Worm (Caenorhabditis elegans) whole organism, young adult: ENCODE measurements around the gene cdc-48.1.
A peak's percentile ranks its signal among the peaks of the same experiment; 100 is the strongest.

Experiments
- B0035.1 ChIP-seq: sonication (generic microtip); optimal IDR thresholded peaks from 2 replicates; lab custom pipeline; 2016; ENCODE audit warnings: missing genetic modification characterization, mild to moderate bottlenecking, missing compliant biosample characterization, missing genotype, missing genetic modification reagents
- B0261.1 ChIP-seq: sonication (generic microtip); optimal IDR thresholded peaks from 2 replicates; lab custom pipeline; 2016; ENCODE audit warnings: mild to moderate bottlenecking, missing genetic modification characterization, moderate library complexity, missing compliant biosample characterization
- F23B12.7 ChIP-seq: sonication (generic microtip); optimal IDR thresholded peaks from 2 replicates; lab custom pipeline; 2017; ENCODE audit warnings: missing genetic modification characterization, mild to moderate bottlenecking, missing compliant biosample characterization, antibody characterized with exemption, moderate library complexity; ENCODE audit not compliant: insufficient read depth
- F55B11.4 ChIP-seq: sonication (generic microtip); optimal IDR thresholded peaks from 2 replicates; lab custom pipeline; 2016; ENCODE audit warnings: missing compliant biosample characterization, missing genetic modification characterization, borderline replicate concordance; ENCODE audit not compliant: insufficient read depth
- Y53G8AR.9 ChIP-seq: fragments of 200-800 bp; sonication (Bioruptor generic); conservative IDR thresholded peaks from 2 replicates; pipeline ENCODE4 v1.3.6; 2022; ENCODE audit warnings: missing genetic modification reagents, missing genetic modification characterization, missing compliant biosample characterization
- Y79H2A.3 ChIP-seq: fragments of 200-800 bp; sonication (Bioruptor generic); conservative IDR thresholded peaks from 2 replicates; pipeline ENCODE4 v1.3.6; 2022; ENCODE audit warnings: missing genetic modification reagents, missing genetic modification characterization, missing compliant biosample characterization
- ZK185.1 ChIP-seq: sonication (generic microtip); optimal IDR thresholded peaks from 2 replicates; lab custom pipeline; 2016; ENCODE audit warnings: mild to moderate bottlenecking, missing genetic modification characterization, missing compliant biosample characterization; ENCODE audit not compliant: poor library complexity, severe bottlenecking
- ama-1 ChIP-seq, 3 experiments: fragments of 150-350 bp in 1 of 3; sonication (generic microtip) in 2 of 3; optimal IDR thresholded peaks; 2 replicates each; lab custom pipeline; 2014 to 2018; ENCODE audit warnings: missing biosample characterization in 2 of 3, missing genetic modification characterization in 2 of 3, missing genetic modification reagents in 2 of 3
- aptf-3 ChIP-seq: fragments of 200-800 bp; sonication (Bioruptor generic); IDR thresholded peaks from 2 replicates; pipeline ENCODE4 v1.3.6; 2022; ENCODE audit warnings: missing genetic modification characterization, missing compliant biosample characterization
- atf-7 ChIP-seq: sonication (generic microtip); optimal IDR thresholded peaks from 2 replicates; lab custom pipeline; 2017; ENCODE audit warnings: mild to moderate bottlenecking, missing genetic modification characterization, missing compliant biosample characterization
- ccch-3 ChIP-seq: fragments of 200-800 bp; sonication (Bioruptor generic); optimal IDR thresholded peaks from 2 replicates; lab custom pipeline; 2018; ENCODE audit warnings: mild to moderate bottlenecking, missing genetic modification characterization, missing compliant biosample characterization
- cebp-2 ChIP-seq: fragments of 200-800 bp; sonication (Bioruptor generic); IDR thresholded peaks from 2 replicates; pipeline ENCODE4 v1.3.6; 2022; ENCODE audit warnings: missing genetic modification characterization, missing compliant biosample characterization
- die-1 ChIP-seq: sonication (generic microtip); optimal IDR thresholded peaks from 2 replicates; lab custom pipeline; 2016; ENCODE audit warnings: missing genotype, mild to moderate bottlenecking, missing genetic modification characterization, missing compliant biosample characterization
- efl-1 ChIP-seq: fragments of 150-350 bp; optimal IDR thresholded peaks from 2 replicates; lab custom pipeline; 2014; ENCODE audit warnings: missing biosample characterization, missing genetic modification reagents, missing genetic modification characterization
- egl-44 ChIP-seq: fragments of 200-800 bp; sonication (Bioruptor generic); IDR thresholded peaks from 2 replicates; pipeline ENCODE4 v1.3.6; 2022; ENCODE audit warnings: missing genetic modification reagents, missing genetic modification characterization, missing compliant biosample characterization
- ets-4 ChIP-seq: fragments of 200-800 bp; sonication (Bioruptor generic); optimal IDR thresholded peaks from 2 replicates; lab custom pipeline; 2018; ENCODE audit warnings: mild to moderate bottlenecking, missing genetic modification characterization, missing compliant biosample characterization
- fkh-3 ChIP-seq: sonication (generic microtip); optimal IDR thresholded peaks from 2 replicates; lab custom pipeline; 2016; ENCODE audit warnings: mild to moderate bottlenecking, missing genetic modification characterization, missing compliant biosample characterization
- hmg-1.2 ChIP-seq: fragments of 200-800 bp; sonication (Bioruptor generic); IDR thresholded peaks from 2 replicates; pipeline ENCODE4 v1.3.6; 2022; ENCODE audit warnings: missing genetic modification reagents, missing genetic modification characterization, missing compliant biosample characterization
- hsf-1 ChIP-seq: fragments of 200-800 bp; sonication (Bioruptor generic); IDR thresholded peaks from 2 replicates; pipeline ENCODE4 v1.3.6; 2022; ENCODE audit warnings: missing genetic modification reagents, missing genetic modification characterization, missing compliant biosample characterization
- lag-1 ChIP-seq: fragments of 200-800 bp; sonication (Bioruptor generic); IDR thresholded peaks from 2 replicates; pipeline ENCODE4 v1.3.6; 2022; ENCODE audit warnings: missing genetic modification reagents, missing genetic modification characterization, missing compliant biosample characterization
- let-607 ChIP-seq, 2 experiments: fragments of 200-800 bp in 1 of 2; sonication (Bioruptor generic) in 1 of 2; sonication (generic microtip) in 1 of 2; optimal IDR thresholded peaks; 2 replicates each; lab custom pipeline; 2016 to 2018; ENCODE audit warnings: mild to moderate bottlenecking in 2 of 2, missing compliant biosample characterization in 2 of 2, missing genetic modification characterization in 2 of 2, moderate library complexity in 2 of 2, missing genotype in 1 of 2
- lin-26 ChIP-seq: fragments of 200-800 bp; sonication (Bioruptor generic); IDR thresholded peaks from 2 replicates; pipeline ENCODE4 v1.3.6; 2022; ENCODE audit warnings: missing genetic modification reagents, missing genetic modification characterization, missing compliant biosample characterization
- lin-35 ChIP-seq, 3 experiments: fragments of 150-350 bp in 2 of 3; sonication (generic microtip) in 1 of 3; optimal IDR thresholded peaks; 2 replicates each; lab custom pipeline; 2014 to 2018; ENCODE audit warnings: missing biosample characterization in 3 of 3, missing genetic modification characterization in 3 of 3, missing genetic modification reagents in 3 of 3
- lin-54 ChIP-seq: fragments of 200-800 bp; sonication (Bioruptor generic); optimal IDR thresholded peaks from 2 replicates; lab custom pipeline; 2018; ENCODE audit warnings: mild to moderate bottlenecking, missing genetic modification characterization, missing compliant biosample characterization
- lsl-1 ChIP-seq: fragments of 200-800 bp; sonication (Bioruptor generic); optimal IDR thresholded peaks from 2 replicates; lab custom pipeline; 2018; ENCODE audit warnings: mild to moderate bottlenecking, missing genetic modification characterization, moderate library complexity, missing compliant biosample characterization
- madf-6 ChIP-seq: fragments of 200-800 bp; sonication (Bioruptor generic); IDR thresholded peaks from 2 replicates; pipeline ENCODE4 v1.3.6; 2022; ENCODE audit warnings: missing genetic modification reagents, missing genetic modification characterization, missing compliant biosample characterization
- mcd-1 ChIP-seq: fragments of 200-800 bp; sonication (Bioruptor generic); IDR thresholded peaks from 2 replicates; pipeline ENCODE4 v1.3.6; 2022; ENCODE audit warnings: missing genetic modification reagents, missing genetic modification characterization, missing compliant biosample characterization
- mel-28 ChIP-seq: sonication (generic microtip); optimal IDR thresholded peaks from 2 replicates; lab custom pipeline; 2016; ENCODE audit warnings: borderline replicate concordance, mild to moderate bottlenecking, missing genetic modification characterization, missing compliant biosample characterization
- nfya-1 ChIP-seq: sonication (generic microtip); optimal IDR thresholded peaks from 2 replicates; lab custom pipeline; 2017; ENCODE audit warnings: antibody characterized with exemption, missing compliant biosample characterization, missing genetic modification characterization, borderline replicate concordance; ENCODE audit not compliant: insufficient read depth
- rcor-1 ChIP-seq: fragments of 200-800 bp; sonication (Bioruptor generic); IDR thresholded peaks from 2 replicates; pipeline ENCODE4 v1.3.6; 2022; ENCODE audit warnings: missing genetic modification reagents, missing genetic modification characterization, missing compliant biosample characterization
- rpc-1 ChIP-seq, 2 experiments: fragments of 150-350 bp in 1 of 2; sonication (generic microtip) in 1 of 2; optimal IDR thresholded peaks; 2 replicates each; lab custom pipeline; 2014 to 2018; ENCODE audit warnings: missing biosample characterization in 1 of 2, missing genetic modification characterization in 1 of 2, missing genetic modification reagents in 1 of 2, missing genotype in 1 of 2
- snpc-1.3 ChIP-seq: sonication (generic microtip); optimal IDR thresholded peaks from 2 replicates; lab custom pipeline; 2017; ENCODE audit warnings: missing genetic modification characterization, mild to moderate bottlenecking, missing compliant biosample characterization, antibody characterized with exemption, moderate library complexity, missing genotype, missing genetic modification reagents; ENCODE audit not compliant: insufficient read depth
- snpc-4 ChIP-seq, 5 experiments: fragments of 150-350 bp in 1 of 5; sonication (generic microtip) in 4 of 5; optimal IDR thresholded peaks; 2 replicates each; lab custom pipeline; 2014 to 2018; ENCODE audit warnings: missing genetic modification characterization in 5 of 5, missing biosample characterization in 3 of 5, antibody characterized with exemption in 2 of 5, mild to moderate bottlenecking in 2 of 5, missing compliant biosample characterization in 2 of 5, missing genotype in 2 of 5, moderate library complexity in 2 of 5, missing genetic modification reagents in 1 of 5
- sptf-2 ChIP-seq: fragments of 200-800 bp; sonication (Bioruptor generic); optimal IDR thresholded peaks from 2 replicates; lab custom pipeline; 2018; ENCODE audit warnings: mild to moderate bottlenecking, missing genetic modification characterization, missing compliant biosample characterization
- tbp1 ChIP-seq: fragments of 200-800 bp; sonication (Bioruptor generic); optimal IDR thresholded peaks from 2 replicates; lab custom pipeline; 2018; ENCODE audit warnings: mild to moderate bottlenecking, missing genetic modification characterization, missing compliant biosample characterization
- tlf-1 ChIP-seq: fragments of 200-800 bp; sonication (Bioruptor generic); optimal IDR thresholded peaks from 2 replicates; lab custom pipeline; 2018; ENCODE audit warnings: mild to moderate bottlenecking, missing genetic modification characterization, missing compliant biosample characterization
- zfh-2 ChIP-seq: fragments of 200-800 bp; sonication (Bioruptor generic); conservative IDR thresholded peaks from 2 replicates; pipeline ENCODE4 v1.3.6; 2022; ENCODE audit warnings: missing genetic modification reagents, missing genetic modification characterization, missing compliant biosample characterization
- zim-3 ChIP-seq: sonication (generic microtip); optimal IDR thresholded peaks from 2 replicates; lab custom pipeline; 2017; ENCODE audit warnings: mild to moderate bottlenecking, missing genetic modification characterization, moderate library complexity, missing compliant biosample characterization
- ztf-22 ChIP-seq: fragments of 200-800 bp; sonication (Bioruptor generic); optimal IDR thresholded peaks from 2 replicates; lab custom pipeline; 2018; ENCODE audit warnings: mild to moderate bottlenecking, missing genetic modification characterization, moderate library complexity, missing compliant biosample characterization
- ztf-26 ChIP-seq: sonication (generic microtip); optimal IDR thresholded peaks from 2 replicates; lab custom pipeline; 2017; ENCODE audit warnings: missing genetic modification characterization, missing compliant biosample characterization
- ztf-6 ChIP-seq: fragments of 200-800 bp; sonication (Bioruptor generic); IDR thresholded peaks from 2 replicates; pipeline ENCODE4 v1.3.6; 2022; ENCODE audit warnings: missing genetic modification reagents, missing genetic modification characterization, missing compliant biosample characterization

Gene cdc-48.1

DNA sequence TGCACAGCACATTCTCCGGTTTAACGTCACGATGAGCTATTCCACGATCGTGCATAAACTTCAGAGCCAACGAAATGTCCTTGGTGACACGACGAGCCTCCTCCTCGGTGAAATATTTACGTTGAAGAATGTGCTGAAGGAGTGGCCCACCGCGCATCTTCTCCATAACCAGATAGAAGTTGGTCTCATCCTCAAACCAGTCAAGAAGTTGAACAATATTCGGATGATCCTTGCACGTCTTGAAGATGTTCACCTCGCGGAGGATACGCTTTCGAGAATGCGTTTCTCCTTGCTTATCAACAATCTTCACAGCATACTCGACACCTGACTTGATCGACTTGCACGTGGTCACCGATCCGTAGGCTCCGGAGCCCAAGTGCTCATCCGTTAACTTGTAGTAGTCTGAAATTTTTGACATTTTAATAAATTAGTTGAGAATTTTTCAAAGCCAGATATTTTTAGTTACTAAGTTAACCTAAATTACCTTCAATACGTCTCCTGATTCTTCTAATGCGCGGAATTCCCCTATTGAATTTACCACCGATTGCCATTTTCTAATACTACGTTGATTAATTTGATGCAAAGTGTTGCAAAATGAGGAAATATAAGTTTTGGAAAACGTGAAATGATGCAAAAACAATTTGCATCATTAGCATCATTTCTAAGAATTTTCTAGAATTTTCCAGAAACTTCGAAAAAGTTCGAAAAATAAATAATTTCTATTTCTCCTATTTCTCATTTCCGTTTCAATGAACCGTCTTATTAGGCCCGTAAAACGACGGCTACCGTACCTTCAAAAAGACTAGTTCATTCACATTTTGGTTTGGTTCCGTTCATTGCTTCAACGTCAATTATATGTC is 17.1 kb downstream of the cdc-48.1 start (continued):
- TF ChIP-seq ccch-3 (GFP tag; lab: Kevin White, UChicago): no peak
- TF ChIP-seq fkh-3 (tag; lab: Kevin White, UChicago): peak; percentile 55
- no peak for TF ChIP-seq ztf-6
- no peak for TF ChIP-seq zim-3
- TF ChIP-seq atf-7: peak; percentile 42

DNA sequence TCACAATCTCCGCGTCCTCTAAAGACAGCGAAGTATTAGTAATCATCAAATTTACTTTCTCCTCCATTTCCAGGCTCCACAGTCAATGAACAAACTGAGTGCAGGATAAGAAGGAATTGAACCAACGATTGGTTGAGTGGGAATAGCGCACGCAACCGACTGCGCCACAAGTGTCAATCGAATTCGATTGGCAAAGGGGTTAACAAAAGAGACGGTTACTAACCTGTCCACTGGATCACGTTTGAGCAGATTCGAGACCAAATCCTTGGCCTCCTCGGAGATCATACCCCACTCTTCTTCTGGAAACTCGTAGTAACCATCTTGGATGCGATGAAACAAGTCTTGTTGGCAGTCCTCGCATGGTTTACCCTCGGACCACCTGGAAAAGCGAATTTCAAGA is 18.0 kb downstream of the cdc-48.1 start:
- TF ChIP-seq rcor-1 (GFP tag; lab: Robert Waterston, UW) (no peak), Y79H2A.3 (GFP tag; lab: Robert Waterston, UW) (peak; percentile 61; the same call in 1 of the 2 replicates), mel-28 (tag; lab: Kevin White, UChicago) (no peak), tbp1 (peak; percentile 87), ztf-22 (GFP tag; lab: Kevin White, UChicago) (no peak), aptf-3 (GFP tag; lab: Robert Waterston, UW) (peak; percentile 39; the same call in 1 of the 2 replicates), tlf-1 (GFP tag; lab: Kevin White, UChicago) (no peak), B0035.1 (peak; percentile 13), ztf-6 (0 out of 2 replicates have a peak, but pooled peaks have one; percentile 48), zfh-2 (GFP tag; lab: Robert Waterston, UW) (no peak), mcd-1 (GFP tag; lab: Robert Waterston, UW) (no peak), lsl-1 (GFP tag; lab: Kevin White, UChicago) (peak; percentile 6), hsf-1 (GFP tag; lab: Robert Waterston, UW) (no peak), efl-1 (no peak), ama-1 (optimal IDR thresholded peaks at IDR 0.05; lab: Kevin White, UChicago) (peak; percentile 93), ama-1 (GFP tag; optimal IDR thresholded peaks at IDR 0.05; lab: Kevin White, UChicago) (no peak), Y53G8AR.9 (GFP tag; lab: Robert Waterston, UW) (peak; percentile 30; the same call in 1 of the 2 replicates), fkh-3 (tag; lab: Kevin White, UChicago) (no peak), lin-35 (GFP tag; optimal IDR thresholded peaks at IDR 0.05; lab: Kevin White, UChicago) (peak in 1 of 3 experiments; percentile 43), egl-44 (GFP tag; lab: Robert Waterston, UW) (no peak; the same call in 1 of the 2 replicates), F55B11.4 (tag; lab: Kevin White, UChicago) (no peak), sptf-2 (peak; percentile 48), rpc-1 (optimal IDR thresholded peaks at IDR 0.05; lab: Kevin White, UChicago) (peak; percentile 50), rpc-1 (tag; optimal IDR thresholded peaks at IDR 0.05; lab: Kevin White, UChicago) (peak; percentile 78), snpc-4 (GFP tag; optimal IDR thresholded peaks at IDR 0.05; lab: Kevin White, UChicago) (peak; percentile 42), snpc-4 (tag; optimal IDR thresholded peaks at IDR 0.05; lab: Kevin White, UChicago) (peak in 1 of 4 experiments; percentile 37), ets-4 (GFP tag; lab: Kevin White, UChicago) (no peak), ztf-26 (no peak), lin-54 (GFP tag; lab: Kevin White, UChicago) (peak; percentile 34), lin-26 (0 out of 2 replicates have a peak, but pooled peaks have one; percentile 52), B0261.1 (tag; lab: Kevin White, UChicago) (peak; percentile 63), hmg-1.2 (GFP tag; lab: Robert Waterston, UW) (0 out of 2 replicates have a peak, but pooled peaks have one; percentile 20), F23B12.7 (tag; lab: Kevin White, UChicago) (no peak), ZK185.1 (tag; lab: Kevin White, UChicago) (no peak), madf-6 (GFP tag; lab: Robert Waterston, UW) (0 out of 2 replicates have a peak, but pooled peaks have one; percentile 13), nfya-1 (no peak), atf-7 (no peak), lag-1 (GFP tag; lab: Robert Waterston, UW) (0 out of 2 replicates have a peak, but pooled peaks have one; percentile 26), snpc-1.3 (tag; lab: Kevin White, UChicago) (peak; percentile 40), let-607 (tag; optimal IDR thresholded peaks at IDR 0.05; lab: Kevin White, UChicago) (peak in 1 of 2 experiments; percentile 2), die-1 (tag; lab: Kevin White, UChicago) (peak; percentile 1), cebp-2 (GFP tag; lab: Robert Waterston, UW) (0 out of 2 replicates have a peak, but pooled peaks have one; percentile 3)
